Fruit fly (Drosophila melanogaster) whole organism, embryonic: ENCODE data around the gene CG8292.

Experiments
- Adf1 ChIP-seq: fragments of 200-800 bp; sonication (Bioruptor generic); IDR thresholded peaks from 2 replicates; pipeline ENCODE4 v1.3.6; 2022; ENCODE audit warnings: missing biosample characterization, missing genetic modification characterization
- Atf3 ChIP-seq: fragments of 200-800 bp; sonication (Bioruptor generic); optimal IDR thresholded peaks from 3 replicates; lab custom pipeline; 2016; ENCODE audit warnings: missing biosample characterization, missing genetic modification characterization
- B-H1 ChIP-seq: fragments of 200-800 bp; sonication (Bioruptor generic); IDR thresholded peaks from 3 replicates; pipeline ENCODE4 v1.3.6; 2022; ENCODE audit warnings: missing biosample characterization, missing genetic modification characterization
- B-H2 ChIP-seq: fragments of 200-800 bp; sonication (Bioruptor generic); optimal IDR thresholded peaks from 2 replicates; lab custom pipeline; 2018; ENCODE audit warnings: missing biosample characterization, mild to moderate bottlenecking, missing genetic modification characterization
- CG12391 ChIP-seq: fragments of 200-800 bp; sonication (Bioruptor generic); optimal IDR thresholded peaks from 3 replicates; lab custom pipeline; 2018; ENCODE audit warnings: missing biosample characterization, mild to moderate bottlenecking, missing genetic modification characterization, moderate library complexity
- CG13123 ChIP-seq: fragments of 200-800 bp; sonication (Bioruptor generic); optimal IDR thresholded peaks from 2 replicates; lab custom pipeline; 2016; ENCODE audit warnings: missing biosample characterization, missing genetic modification characterization
- CG17328 ChIP-seq: fragments of 200-800 bp; sonication (Bioruptor generic); IDR thresholded peaks from 2 replicates; pipeline ENCODE4 v1.3.6; 2022; ENCODE audit warnings: missing biosample characterization, missing genetic modification characterization
- CG17359 ChIP-seq: fragments of 200-800 bp; sonication (Bioruptor generic); optimal IDR thresholded peaks from 3 replicates; lab custom pipeline; 2018; ENCODE audit warnings: missing biosample characterization, mild to moderate bottlenecking, missing genetic modification characterization, moderate library complexity
- CG30020 ChIP-seq: fragments of 200-800 bp; optimal IDR thresholded peaks from 2 replicates; lab custom pipeline; 2019; ENCODE audit warnings: missing biosample characterization, mild to moderate bottlenecking, missing genetic modification characterization, moderate library complexity
- CG4617 ChIP-seq: fragments of 200-800 bp; sonication (Bioruptor generic); optimal IDR thresholded peaks from 3 replicates; lab custom pipeline; 2016; ENCODE audit warnings: missing biosample characterization, missing genetic modification characterization, borderline replicate concordance
- CG5180 ChIP-seq: fragments of 200-800 bp; sonication (Bioruptor generic); optimal IDR thresholded peaks from 3 replicates; lab custom pipeline; 2017; ENCODE audit warnings: missing biosample characterization, missing genetic modification characterization, mild to moderate bottlenecking, moderate library complexity, missing genetic modification reagents
- CG6175 ChIP-seq: fragments of 200-800 bp; sonication (Bioruptor generic); IDR thresholded peaks from 3 replicates; pipeline ENCODE4 v1.3.6; 2022; ENCODE audit warnings: missing biosample characterization, missing genetic modification characterization
- CG7786 ChIP-seq: fragments of 200-800 bp; sonication (Bioruptor generic); optimal IDR thresholded peaks from 2 replicates; lab custom pipeline; 2016; ENCODE audit warnings: missing biosample characterization, missing genetic modification characterization
- CG7963 ChIP-seq: fragments of 200-800 bp; sonication (Bioruptor generic); IDR thresholded peaks from 3 replicates; pipeline ENCODE4 v1.3.6; 2022; ENCODE audit warnings: missing biosample characterization, missing genetic modification characterization; ENCODE audit not compliant: partially characterized antibody
- CHES-1-like ChIP-seq: fragments of 200-800 bp; sonication (Bioruptor generic); optimal IDR thresholded peaks from 2 replicates; lab custom pipeline; 2016; ENCODE audit warnings: missing biosample characterization, missing genetic modification characterization
- Dbx ChIP-seq: fragments of 200-800 bp; sonication (Bioruptor generic); IDR thresholded peaks from 3 replicates; pipeline ENCODE4 v1.3.6; 2022; ENCODE audit warnings: missing biosample characterization, missing genetic modification characterization
- E2f2 ChIP-seq: fragments of 200-800 bp; sonication (Bioruptor generic); IDR thresholded peaks from 2 replicates; pipeline ENCODE4 v1.3.6; 2022; ENCODE audit warnings: missing biosample characterization, missing genetic modification characterization
- GATAe ChIP-seq: fragments of 200-800 bp; sonication (Bioruptor generic); conservative IDR thresholded peaks from 2 replicates; pipeline ENCODE4 v1.3.6; 2022; ENCODE audit warnings: missing biosample characterization, missing genetic modification characterization
- HHEX ChIP-seq: fragments of 200-800 bp; sonication (Bioruptor generic); optimal IDR thresholded peaks from 3 replicates; lab custom pipeline; 2017; ENCODE audit warnings: missing biosample characterization, mild to moderate bottlenecking, missing genetic modification characterization, missing genetic modification reagents
- Lhr ChIP-seq: fragments of 200-800 bp; sonication (Bioruptor generic); optimal IDR thresholded peaks from 3 replicates; lab custom pipeline; 2017; ENCODE audit warnings: mild to moderate bottlenecking, missing biosample characterization, missing genetic modification reagents, missing genetic modification characterization
- Lpt ChIP-seq: fragments of >200 bp; optimal IDR thresholded peaks from 2 replicates; lab custom pipeline; 2018; ENCODE audit warnings: missing biosample characterization, missing genetic modification characterization
- Mes4 ChIP-seq: fragments of 200-800 bp; sonication (Bioruptor generic); optimal IDR thresholded peaks from 2 replicates; lab custom pipeline; 2016; ENCODE audit warnings: missing biosample characterization, missing genetic modification characterization
- NFAT ChIP-seq: fragments of 200-800 bp; sonication (Bioruptor generic); IDR thresholded peaks from 2 replicates; pipeline ENCODE4 v1.3.6; 2022; ENCODE audit warnings: missing biosample characterization, missing genetic modification characterization
- Nf-YA ChIP-seq: fragments of 200-800 bp; sonication (Bioruptor generic); IDR thresholded peaks from 2 replicates; pipeline ENCODE4 v1.3.6; 2022; ENCODE audit warnings: missing biosample characterization, missing genetic modification characterization
- Nf-YB ChIP-seq: fragments of 200-800 bp; sonication (Bioruptor generic); optimal IDR thresholded peaks from 3 replicates; lab custom pipeline; 2019; ENCODE audit warnings: missing biosample characterization, mild to moderate bottlenecking, missing genetic modification characterization, moderate library complexity
- Taf1 ChIP-seq: fragments of 200-800 bp; sonication (Bioruptor generic); IDR thresholded peaks from 2 replicates; pipeline ENCODE4 v1.3.6; 2022; ENCODE audit warnings: missing biosample characterization, missing genetic modification characterization
- Tbp ChIP-seq: fragments of >200 bp; optimal IDR thresholded peaks from 2 replicates; lab custom pipeline; 2018; ENCODE audit warnings: missing biosample characterization, missing genetic modification characterization
- Usf ChIP-seq: fragments of 200-800 bp; sonication (Bioruptor generic); optimal IDR thresholded peaks from 2 replicates; lab custom pipeline; 2017; ENCODE audit warnings: missing genotype, missing biosample characterization, missing genetic modification characterization
- amos ChIP-seq: fragments of 200-800 bp; sonication (Bioruptor generic); IDR thresholded peaks from 2 replicates; pipeline ENCODE4 v1.3.6; 2022; ENCODE audit warnings: missing biosample characterization, missing genetic modification characterization; ENCODE audit not compliant: partially characterized antibody
- ara ChIP-seq: fragments of 200-800 bp; sonication (Bioruptor generic); IDR thresholded peaks from 2 replicates; pipeline ENCODE4 v1.3.6; 2022; ENCODE audit warnings: missing biosample characterization, missing genetic modification characterization
- bcd ChIP-seq: fragments of 200-800 bp; sonication (Bioruptor generic); optimal IDR thresholded peaks from 2 replicates; lab custom pipeline; 2017; ENCODE audit warnings: missing biosample characterization, mild to moderate bottlenecking, missing genetic modification characterization
- chm ChIP-seq: fragments of 200-800 bp; sonication (Bioruptor generic); IDR thresholded peaks from 2 replicates; pipeline ENCODE4 v1.3.6; 2022; ENCODE audit warnings: missing biosample characterization, missing genetic modification characterization
- crol ChIP-seq: fragments of 200-800 bp; sonication (Bioruptor generic); IDR thresholded peaks from 2 replicates; pipeline ENCODE4 v1.3.6; 2022; ENCODE audit warnings: missing biosample characterization, missing genetic modification characterization
- danr ChIP-seq: fragments of 200-800 bp; sonication (Bioruptor generic); IDR thresholded peaks from 2 replicates; pipeline ENCODE4 v1.3.6; 2022; ENCODE audit warnings: missing biosample characterization, missing genetic modification characterization
- dmrt11E ChIP-seq: fragments of 200-800 bp; sonication (Bioruptor generic); optimal IDR thresholded peaks from 3 replicates; lab custom pipeline; 2018; ENCODE audit warnings: missing biosample characterization, mild to moderate bottlenecking, missing genetic modification characterization, moderate library complexity
- gfzf ChIP-seq: fragments of 200-800 bp; sonication (Bioruptor generic); optimal IDR thresholded peaks from 2 replicates; lab custom pipeline; 2016; ENCODE audit warnings: missing biosample characterization, mild to moderate bottlenecking, missing genetic modification characterization, moderate library complexity
- gt ChIP-seq: fragments of 200-800 bp; sonication (Bioruptor generic); IDR thresholded peaks from 2 replicates; pipeline ENCODE4 v1.3.6; 2022; ENCODE audit warnings: missing biosample characterization, missing genetic modification characterization
- ham ChIP-seq: fragments of 200-800 bp; sonication (Bioruptor generic); IDR thresholded peaks from 2 replicates; pipeline ENCODE4 v1.3.6; 2022; ENCODE audit warnings: missing biosample characterization, missing genetic modification characterization
- hth ChIP-seq: fragments of >200 bp; optimal IDR thresholded peaks from 2 replicates; lab custom pipeline; 2017; ENCODE audit warnings: inconsistent platforms
- kah ChIP-seq: fragments of 200-800 bp; sonication (Bioruptor generic); optimal IDR thresholded peaks from 2 replicates; lab custom pipeline; 2018; ENCODE audit warnings: missing biosample characterization, mild to moderate bottlenecking, missing genetic modification characterization
- klu ChIP-seq: fragments of 200-800 bp; sonication (Bioruptor generic); IDR thresholded peaks from 2 replicates; pipeline ENCODE4 v1.3.6; 2022; ENCODE audit warnings: missing biosample characterization, missing genetic modification characterization
- lbe ChIP-seq: fragments of 200-800 bp; sonication (Bioruptor generic); optimal IDR thresholded peaks from 2 replicates; lab custom pipeline; 2016; ENCODE audit warnings: missing biosample characterization, mild to moderate bottlenecking, missing genetic modification characterization
- lmd ChIP-seq: fragments of 200-800 bp; sonication (Bioruptor generic); IDR thresholded peaks from 2 replicates; pipeline ENCODE4 v1.3.6; 2022; ENCODE audit warnings: missing biosample characterization, missing genetic modification characterization
- nom ChIP-seq: fragments of 200-800 bp; sonication (Bioruptor generic); optimal IDR thresholded peaks from 2 replicates; lab custom pipeline; 2017; ENCODE audit warnings: missing biosample characterization, missing genetic modification characterization, mild to moderate bottlenecking, moderate library complexity, missing genetic modification reagents
- repo ChIP-seq: fragments of 200-800 bp; sonication (Bioruptor generic); optimal IDR thresholded peaks from 2 replicates; lab custom pipeline; 2016; ENCODE audit warnings: missing biosample characterization, missing genetic modification characterization
- rib ChIP-seq: fragments of 200-800 bp; sonication (Bioruptor generic); IDR thresholded peaks from 2 replicates; pipeline ENCODE4 v1.3.6; 2022; ENCODE audit warnings: missing biosample characterization, missing genetic modification characterization
- seq ChIP-seq: fragments of 200-800 bp; sonication (Bioruptor generic); IDR thresholded peaks from 2 replicates; pipeline ENCODE4 v1.3.6; 2022; ENCODE audit warnings: missing biosample characterization, missing genetic modification characterization
- sr ChIP-seq: fragments of 200-800 bp; sonication (Bioruptor generic); IDR thresholded peaks from 3 replicates; pipeline ENCODE4 v1.3.6; 2022; ENCODE audit warnings: missing biosample characterization, missing genetic modification characterization
- tll ChIP-seq, 2 experiments: fragments of 200-800 bp in 1 of 2; fragments of >200 bp in 1 of 2; sonication (Bioruptor generic) in 1 of 2; optimal IDR thresholded peaks; 2 replicates each; lab custom pipeline; 2017 to 2019; ENCODE audit warnings: missing biosample characterization in 2 of 2, missing genetic modification characterization in 2 of 2, mild to moderate bottlenecking in 1 of 2, moderate library complexity in 1 of 2
- tup ChIP-seq: fragments of 200-800 bp; sonication (Bioruptor generic); optimal IDR thresholded peaks from 2 replicates; lab custom pipeline; 2016; ENCODE audit warnings: missing biosample characterization, mild to moderate bottlenecking, missing genetic modification characterization, moderate library complexity
- vnd ChIP-seq: fragments of 200-800 bp; sonication (Bioruptor generic); IDR thresholded peaks from 3 replicates; pipeline ENCODE4 v1.3.6; 2022; ENCODE audit warnings: missing biosample characterization, missing genetic modification characterization; ENCODE audit not compliant: partially characterized antibody
- wdn ChIP-seq: fragments of 200-800 bp; sonication (Bioruptor generic); IDR thresholded peaks from 2 replicates; pipeline ENCODE4 v1.3.6; 2022; ENCODE audit warnings: missing biosample characterization, missing genetic modification characterization

CG8292 gene

DNA sequence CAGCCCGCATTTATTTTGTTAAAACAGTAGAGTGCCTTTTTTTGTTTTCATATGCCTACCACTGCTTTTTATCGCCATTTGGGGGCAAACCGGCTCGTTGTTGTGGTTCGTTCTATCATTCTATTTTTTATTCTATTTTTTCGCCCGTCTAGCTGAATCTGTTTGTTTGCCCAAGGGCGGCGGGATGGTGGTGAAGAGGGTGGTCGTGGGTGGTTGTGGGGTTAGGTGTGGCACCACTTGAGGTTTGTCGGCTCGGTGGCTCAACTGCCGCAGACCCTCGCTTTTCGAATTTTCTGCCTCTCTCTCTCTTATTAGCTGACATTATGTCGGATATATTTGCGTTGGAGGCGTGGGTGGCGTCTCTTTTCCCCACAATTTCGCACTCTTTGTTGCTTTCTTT is 46.3 kb downstream of the CG8292 start (continued):
- TF ChIP-seq HHEX (GFP tag; lab: Kevin White, UChicago) (no peak), CG30020 (tag; lab: Kevin White, UChicago) (no peak), CG6175 (GFP tag; lab: Robert Waterston, UW) (peak; percentile 93), Nf-YB (no peak), CG17328 (no peak), chm (GFP tag; lab: Robert Waterston, UW) (no peak), CG12391 (tag; lab: Kevin White, UChicago) (no peak), NFAT (GFP tag; lab: Robert Waterston, UW) (0 out of 2 replicates have a peak, but pooled peaks have one; percentile 8), dmrt11E (no peak), danr (GFP tag; lab: Robert Waterston, UW) (no peak), repo (GFP tag; lab: Kevin White, UChicago) (no peak), seq (GFP tag; lab: Robert Waterston, UW) (no peak), CHES-1-like (no peak), vnd (GFP tag; lab: Robert Waterston, UW) (no peak), Mes4 (GFP tag; lab: Kevin White, UChicago) (no peak), CG13123 (GFP tag; lab: Kevin White, UChicago) (no peak), CG17359 (tag; lab: Kevin White, UChicago) (no peak), Dbx (GFP tag; lab: Robert Waterston, UW) (0 out of 3 replicates have a peak, but pooled peaks have one; percentile 29), GATAe (GFP tag; lab: Robert Waterston, UW) (no peak), Lhr (no peak), CG7786 (no peak), CG4617 (GFP tag; lab: Kevin White, UChicago) (no peak), B-H1 (GFP tag; lab: Robert Waterston, UW) (no peak), kah (GFP tag; lab: Kevin White, UChicago) (no peak), CG5180 (no peak), ara (GFP tag; lab: Robert Waterston, UW) (no peak), Taf1 (GFP tag; lab: Robert Waterston, UW) (no peak), Lpt (GFP tag; lab: Kevin White, UChicago) (no peak), klu (GFP tag; lab: Robert Waterston, UW) (peak; percentile 49), gt (GFP tag; lab: Robert Waterston, UW) (no peak), bcd (GFP tag; lab: Kevin White, UChicago) (no peak), tup (no peak), wdn (GFP tag; lab: Robert Waterston, UW) (no peak), hth (lab: Kevin White, UChicago) (no peak), CG7963 (no peak), sr (GFP tag; lab: Robert Waterston, UW) (peak; percentile 79; the same call in 2 of the 3 replicates), Nf-YA (no peak), nom (GFP tag; lab: Kevin White, UChicago) (no peak), Atf3 (GFP tag; lab: Kevin White, UChicago) (no peak), amos (GFP tag; lab: Robert Waterston, UW) (no peak), crol (GFP tag; lab: Robert Waterston, UW) (peak; percentile 83), Adf1 (GFP tag; lab: Robert Waterston, UW) (peak; percentile 12; the same call in 1 of the 2 replicates), gfzf (GFP tag; lab: Kevin White, UChicago) (no peak), lmd (GFP tag; lab: Robert Waterston, UW) (no peak), rib (GFP tag; lab: Robert Waterston, UW) (peak; percentile 73; the same call in 1 of the 2 replicates), ham (GFP tag; lab: Robert Waterston, UW) (no peak), lbe (GFP tag; lab: Kevin White, UChicago) (no peak), E2f2 (no peak), B-H2 (GFP tag; lab: Kevin White, UChicago) (peak; percentile 2), Usf (no peak), Tbp (GFP tag; lab: Kevin White, UChicago) (no peak), tll (GFP tag; optimal IDR thresholded peaks at IDR 0.05; lab: Kevin White, UChicago) (no peak)
